Worm (Caenorhabditis elegans): ENCODE results near the gene Y45G5AM.6.

Y45G5AM.6 gene

DNA sequence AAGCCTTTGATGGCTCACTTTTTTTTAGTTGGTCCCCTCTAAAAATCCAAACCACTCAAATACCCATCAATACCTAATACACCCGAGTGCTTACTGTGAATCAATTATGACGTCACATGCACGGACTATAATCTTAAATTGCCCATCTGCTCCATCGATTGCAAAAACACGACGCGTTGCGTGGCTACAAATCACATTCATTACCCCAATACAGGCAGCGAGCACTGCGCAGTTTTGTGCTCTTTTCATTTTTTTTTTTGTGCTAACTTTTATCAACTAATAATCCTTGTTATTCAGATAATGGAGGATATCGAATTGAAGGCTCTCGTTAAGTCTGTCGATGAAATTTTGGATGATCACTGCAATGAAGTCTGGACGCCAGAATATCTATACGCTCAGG lies 8.0 kb upstream of the Y45G5AM.6 start, which contains the start of gene Y45G5AM.5:
Gene Y45G5AM.5 (plus strand): TSS at position 301 of the 400 bp plus-strand sequence.
- TF ChIP-seq med-1 (GFP tag; optimal IDR thresholded peaks at IDR 0.05; ENCODE audit: insufficient read depth) (no peak), ztf-23 (GFP tag; IDR thresholded peaks at IDR 0.05) (no peak), tab-1 (GFP tag; IDR thresholded peaks at IDR 0.05) (no peak), T22C8.4 (GFP tag; IDR thresholded peaks at IDR 0.05) (no peak), ref-1 (GFP tag; conservative IDR thresholded peaks at IDR 0.05) (no peak), cog-1 (tag; optimal IDR thresholded peaks at IDR 0.05) (no peak), ztf-29 (GFP tag; IDR thresholded peaks at IDR 0.05) (no peak), klf-2 (GFP tag; conservative IDR thresholded peaks at IDR 0.05) (no peak), flt-1 (GFP tag; IDR thresholded peaks at IDR 0.05) (no peak)

DNA sequence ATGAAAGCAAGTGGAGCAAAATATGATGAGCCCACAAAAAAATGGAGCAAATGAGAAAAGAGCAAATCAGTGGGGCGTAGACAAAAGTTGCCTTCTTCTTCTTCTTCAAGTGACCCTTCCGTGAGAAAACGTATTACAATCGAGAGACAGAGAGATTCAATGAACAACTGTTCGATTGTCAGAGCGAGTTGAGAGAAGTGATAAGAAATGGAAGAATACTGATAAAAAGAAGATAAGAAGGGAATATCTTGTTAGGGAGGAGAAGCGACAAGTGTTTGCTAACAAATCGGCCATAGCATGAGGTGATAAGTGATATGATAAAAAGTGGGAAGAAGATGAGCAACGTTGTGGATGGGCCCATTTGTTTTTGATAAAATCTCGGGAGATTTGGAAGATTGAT lies 5.2 kb upstream of the Y45G5AM.6 start:
- TF ChIP-seq flt-1 (GFP tag; IDR thresholded peaks at IDR 0.05) (no peak), cog-1 (tag; optimal IDR thresholded peaks at IDR 0.05) (no peak), ztf-23 (GFP tag; IDR thresholded peaks at IDR 0.05) (no peak), T22C8.4 (GFP tag; IDR thresholded peaks at IDR 0.05) (no peak), ztf-29 (GFP tag; IDR thresholded peaks at IDR 0.05) (no peak), tab-1 (GFP tag; IDR thresholded peaks at IDR 0.05) (no peak), ref-1 (GFP tag; conservative IDR thresholded peaks at IDR 0.05) (no peak), med-1 (GFP tag; optimal IDR thresholded peaks at IDR 0.05; ENCODE audit: insufficient read depth) (no peak)

DNA sequence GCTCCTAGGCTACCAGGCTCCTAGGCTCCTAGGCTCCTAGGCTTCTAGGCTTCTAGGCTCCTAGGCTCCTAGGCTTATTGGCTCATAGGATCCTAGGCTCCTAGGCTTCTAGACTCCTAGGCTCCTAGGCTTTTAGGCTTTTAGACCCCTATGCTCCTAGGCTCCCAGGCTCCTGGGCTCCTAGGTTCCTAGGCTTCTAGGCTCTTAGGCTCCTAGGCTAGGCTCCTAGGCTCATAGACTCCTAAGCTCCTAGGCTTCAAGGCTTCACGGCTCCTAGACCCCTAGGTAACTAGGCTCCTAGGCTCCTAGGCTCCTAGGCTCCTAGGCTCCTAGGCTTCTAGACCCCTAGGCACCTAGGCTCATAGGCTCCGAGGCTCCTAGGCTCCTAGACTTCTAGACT lies 700 bp downstream of the Y45G5AM.6 start:
- TF ChIP-seq ref-1 (GFP tag; conservative IDR thresholded peaks at IDR 0.05), result no peak
- TF ChIP-seq flt-1 (GFP tag; IDR thresholded peaks at IDR 0.05), result peak; percentile 48; the same call in 1 of the 2 replicates
- TF ChIP-seq med-1 (GFP tag; optimal IDR thresholded peaks at IDR 0.05; ENCODE audit: insufficient read depth), result no peak
- no peak for TF ChIP-seq ztf-23 (GFP tag; IDR thresholded peaks at IDR 0.05)
- no peak for TF ChIP-seq cog-1 (tag; optimal IDR thresholded peaks at IDR 0.05)
- TF ChIP-seq tab-1 (GFP tag; IDR thresholded peaks at IDR 0.05), result peak; percentile 47; the same call in 1 of the 2 replicates
- TF ChIP-seq klf-2 (GFP tag; conservative IDR thresholded peaks at IDR 0.05), result no peak
- no peak for TF ChIP-seq ztf-29 (GFP tag; IDR thresholded peaks at IDR 0.05)
- no peak for TF ChIP-seq T22C8.4 (GFP tag; IDR thresholded peaks at IDR 0.05)

DNA sequence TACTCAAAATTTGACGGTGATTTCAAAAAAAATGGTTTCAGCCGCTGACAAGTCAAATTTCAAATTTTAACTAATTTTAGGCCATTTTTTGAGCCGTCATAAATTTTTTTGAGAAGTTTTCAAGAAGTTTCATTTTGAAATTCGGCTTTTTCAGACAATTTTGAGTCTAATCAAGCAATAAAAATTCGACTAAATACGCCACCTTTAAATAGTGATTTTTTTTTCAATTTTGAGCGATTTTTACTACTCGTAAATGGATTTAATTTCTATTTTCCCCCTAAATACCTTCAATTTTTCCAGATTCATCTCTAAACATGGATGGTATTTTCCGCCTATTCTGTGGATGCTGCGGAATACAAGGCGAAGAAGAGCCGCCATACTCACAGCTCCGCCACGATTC lies 7.9 kb downstream of the Y45G5AM.6 start, which contains the start of gene Y45G5AL.1:
Gene Y45G5AL.1 (plus strand): TSS at position 301 of the 400 bp plus-strand sequence.
- TF ChIP-seq T22C8.4 (GFP tag; IDR thresholded peaks at IDR 0.05), result no peak

DNA sequence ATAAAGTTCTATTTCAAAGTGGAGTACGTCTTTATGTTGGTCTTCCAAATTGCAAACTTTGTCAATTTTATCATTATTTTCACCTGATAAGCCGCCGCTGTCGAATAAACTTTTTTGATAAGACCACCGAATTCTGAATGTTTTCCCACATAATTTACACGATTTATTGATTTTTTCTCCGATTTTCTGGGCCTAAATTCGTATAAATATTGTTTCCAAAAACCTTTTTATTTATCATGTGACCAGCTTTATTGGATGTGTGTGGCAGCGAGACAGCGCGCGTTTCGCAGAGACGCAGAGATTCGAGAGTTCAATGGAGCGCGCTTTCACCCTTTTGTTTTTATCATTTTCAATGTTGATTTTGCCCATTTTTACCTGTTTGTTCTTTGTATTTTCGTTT lies 9.1 kb downstream of the Y45G5AM.6 start:
- TF ChIP-seq ztf-23 (GFP tag; IDR thresholded peaks at IDR 0.05) (no peak), flt-1 (GFP tag; IDR thresholded peaks at IDR 0.05) (no peak), med-1 (GFP tag; optimal IDR thresholded peaks at IDR 0.05; ENCODE audit: insufficient read depth) (no peak), cog-1 (tag; optimal IDR thresholded peaks at IDR 0.05) (no peak)

DNA sequence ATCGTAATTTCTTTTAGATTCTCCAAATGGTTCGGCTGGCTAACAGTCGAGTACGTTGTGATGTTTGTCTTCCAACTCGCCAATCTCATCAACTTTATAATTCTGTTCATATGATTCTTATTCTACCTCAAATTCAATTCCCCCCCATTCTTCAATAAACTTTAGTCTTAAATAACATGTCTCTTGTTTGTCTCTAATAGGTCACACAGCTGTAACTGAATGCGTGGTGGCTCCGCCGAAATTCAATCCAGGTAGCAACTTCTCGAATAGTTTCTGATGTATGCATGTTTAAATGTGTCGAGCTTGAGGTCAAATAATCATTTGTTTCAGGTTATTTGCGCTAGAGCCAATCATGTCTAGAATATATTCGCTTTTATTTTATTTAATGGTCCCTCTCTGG lies 13.4 kb downstream of the Y45G5AM.6 start, which contains the start of gene lgc-29:
Gene lgc-29 (plus strand): TSS at position 301 of the 400 bp plus-strand sequence.
- no peak for TF ChIP-seq T22C8.4 (GFP tag; IDR thresholded peaks at IDR 0.05)
- no peak for TF ChIP-seq flt-1 (GFP tag; IDR thresholded peaks at IDR 0.05)
- TF ChIP-seq tab-1 (GFP tag; IDR thresholded peaks at IDR 0.05), result no peak
- no peak for TF ChIP-seq ztf-23 (GFP tag; IDR thresholded peaks at IDR 0.05)

DNA sequence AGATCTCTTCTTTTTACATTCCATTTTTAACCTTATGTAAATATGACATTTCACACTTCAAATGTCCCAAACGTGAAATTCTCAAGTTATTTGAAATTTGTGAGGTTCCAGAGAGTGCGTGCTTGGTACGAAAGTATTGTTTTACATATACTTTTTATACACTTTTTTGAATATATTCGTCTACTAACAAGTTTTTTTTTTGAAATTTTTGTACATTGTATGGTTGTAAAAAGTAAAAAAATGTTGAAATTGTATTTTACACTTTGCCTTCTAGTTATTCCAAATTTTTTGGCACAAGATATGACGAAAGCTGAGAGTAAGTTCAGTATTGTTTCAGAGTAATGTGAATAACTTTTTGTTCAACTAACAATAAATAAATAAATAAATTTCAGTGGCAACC lies 17.4 kb downstream of the Y45G5AM.6 start, which contains the start of gene lgc-1:
Gene lgc-1 (plus strand): TSS at position 301 of the 400 bp plus-strand sequence.
- no peak for TF ChIP-seq tab-1 (GFP tag; IDR thresholded peaks at IDR 0.05)

DNA sequence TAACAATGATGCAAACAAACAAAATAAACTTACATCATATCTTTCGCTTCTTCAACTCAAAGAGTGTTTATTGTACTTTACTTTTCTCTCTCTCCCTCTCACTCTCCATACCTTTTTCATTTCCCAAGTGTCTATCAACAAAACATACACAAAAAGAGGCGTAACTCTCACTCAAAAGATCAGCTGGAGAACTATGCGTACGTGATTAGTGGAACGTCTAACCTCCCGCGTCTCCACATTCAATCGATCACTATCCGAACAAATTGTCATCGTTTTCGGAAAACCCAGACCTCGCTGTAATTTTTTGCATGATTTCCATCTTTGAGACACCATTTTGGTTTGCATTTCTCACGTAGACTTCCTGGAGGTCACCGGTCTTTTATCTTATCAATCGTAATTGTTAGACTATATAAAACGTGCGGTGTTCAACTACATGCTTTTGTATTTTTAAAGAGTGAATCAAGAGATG lies 20.6 kb downstream of the Y45G5AM.6 start, which contains the start of gene nhr-57:
Gene nhr-57 (plus strand): TSS at position 419 of the 469 bp plus-strand sequence.
- TF ChIP-seq T22C8.4 (GFP tag; IDR thresholded peaks at IDR 0.05), result no peak
- TF ChIP-seq med-1 (GFP tag; optimal IDR thresholded peaks at IDR 0.05; ENCODE audit: insufficient read depth), result no peak
- no peak for TF ChIP-seq tab-1 (GFP tag; IDR thresholded peaks at IDR 0.05)
- TF ChIP-seq klf-2 (GFP tag; conservative IDR thresholded peaks at IDR 0.05), result no peak
- no peak for TF ChIP-seq cog-1 (tag; optimal IDR thresholded peaks at IDR 0.05)
- TF ChIP-seq flt-1 (GFP tag; IDR thresholded peaks at IDR 0.05), result no peak
- TF ChIP-seq ztf-23 (GFP tag; IDR thresholded peaks at IDR 0.05), result no peak
- TF ChIP-seq ref-1 (GFP tag; conservative IDR thresholded peaks at IDR 0.05), result no peak
- TF ChIP-seq ztf-29 (GFP tag; IDR thresholded peaks at IDR 0.05), result no peak

DNA sequence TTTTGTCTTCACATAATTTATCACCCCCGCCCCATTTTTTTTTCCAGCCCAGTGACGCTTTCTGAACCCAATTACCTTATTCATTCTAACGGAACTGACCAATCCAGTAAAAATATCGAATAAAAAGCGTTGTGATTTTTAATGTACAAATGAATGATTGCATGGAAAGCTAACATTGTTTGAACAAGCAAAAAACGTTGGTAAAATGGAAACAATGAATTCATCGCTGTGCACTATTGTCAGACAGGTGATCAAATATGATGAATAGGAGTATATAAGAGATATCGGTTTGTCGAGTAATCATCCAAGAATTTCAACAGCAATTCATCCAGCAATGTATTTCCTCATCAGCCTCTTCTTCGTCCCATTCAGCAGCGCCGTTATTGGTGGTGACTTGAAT lies 22.5 kb downstream of the Y45G5AM.6 start, which contains the start of gene phat-4:
Gene phat-4 (plus strand): TSS at position 301 of the 400 bp plus-strand sequence.
- TF ChIP-seq ref-1 (GFP tag; conservative IDR thresholded peaks at IDR 0.05), result no peak
- no peak for TF ChIP-seq flt-1 (GFP tag; IDR thresholded peaks at IDR 0.05)
- TF ChIP-seq ztf-29 (GFP tag; IDR thresholded peaks at IDR 0.05), result no peak
- no peak for TF ChIP-seq tab-1 (GFP tag; IDR thresholded peaks at IDR 0.05)
- TF ChIP-seq klf-2 (GFP tag; conservative IDR thresholded peaks at IDR 0.05), result no peak
- no peak for TF ChIP-seq med-1 (GFP tag; optimal IDR thresholded peaks at IDR 0.05; ENCODE audit: insufficient read depth)
- TF ChIP-seq cog-1 (tag; optimal IDR thresholded peaks at IDR 0.05), result no peak
- TF ChIP-seq T22C8.4 (GFP tag; IDR thresholded peaks at IDR 0.05), result no peak

DNA sequence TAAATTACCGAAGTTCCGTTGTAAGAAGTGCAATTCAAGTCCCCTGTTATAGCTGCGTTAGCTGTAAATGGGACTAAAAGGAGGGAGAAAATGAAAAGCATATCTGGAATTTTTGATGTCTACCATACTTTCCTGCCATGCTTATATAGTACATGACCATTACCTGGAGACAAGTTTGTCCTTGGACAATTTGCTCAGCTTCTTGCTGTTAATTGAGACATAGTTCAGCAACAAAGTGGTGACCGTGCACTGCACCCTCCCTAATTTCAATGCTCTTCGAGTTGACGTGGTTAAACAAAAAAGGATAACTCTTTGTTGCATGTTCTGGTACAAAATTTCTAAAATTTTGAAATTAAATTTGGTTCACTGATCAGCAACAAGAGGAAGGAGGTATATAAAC lies 24.7 kb downstream of the Y45G5AM.6 start, which contains the start of gene T05B4.13:
Gene T05B4.13 (minus strand): TSS at position 101 of the 400 bp plus-strand sequence.
- TF ChIP-seq cog-1 (tag; optimal IDR thresholded peaks at IDR 0.05) (no peak), ref-1 (GFP tag; conservative IDR thresholded peaks at IDR 0.05) (no peak), T22C8.4 (GFP tag; IDR thresholded peaks at IDR 0.05) (no peak), klf-2 (GFP tag; conservative IDR thresholded peaks at IDR 0.05) (no peak), med-1 (GFP tag; optimal IDR thresholded peaks at IDR 0.05; ENCODE audit: insufficient read depth) (no peak), flt-1 (GFP tag; IDR thresholded peaks at IDR 0.05) (no peak), ztf-29 (GFP tag; IDR thresholded peaks at IDR 0.05) (no peak), ztf-23 (GFP tag; IDR thresholded peaks at IDR 0.05) (no peak), tab-1 (GFP tag; IDR thresholded peaks at IDR 0.05) (no peak)

All from whole organism, midembryonic.